Fruit fly (Drosophila melanogaster) whole organism, embryonic: ENCODE measurements around the gene smal.

Experiments used
- CG12104 ChIP-seq: fragments of 200-800 bp; sonication (Bioruptor generic); optimal IDR thresholded peaks from 3 replicates; lab custom pipeline; 2016; ENCODE audit warnings: missing biosample characterization, missing genetic modification characterization
- CG3163 ChIP-seq: fragments of 200-800 bp; sonication (Bioruptor generic); optimal IDR thresholded peaks from 3 replicates; lab custom pipeline; 2016; ENCODE audit warnings: missing biosample characterization, missing genetic modification characterization
- CG3838 ChIP-seq: fragments of 200-800 bp; sonication (Bioruptor generic); optimal IDR thresholded peaks from 3 replicates; lab custom pipeline; 2016; ENCODE audit warnings: missing biosample characterization, missing genetic modification characterization
- Hr78 ChIP-seq, 2 experiments: fragments of 200-800 bp in 1 of 2; fragments of >200 bp in 1 of 2; sonication (Bioruptor generic) in 1 of 2; optimal IDR thresholded peaks; 2 replicates each; lab custom pipeline; 2017 to 2019; ENCODE audit warnings: missing biosample characterization in 2 of 2, missing genetic modification characterization in 2 of 2, mild to moderate bottlenecking in 1 of 2, moderate library complexity in 1 of 2
- Tbp ChIP-seq: fragments of >200 bp; optimal IDR thresholded peaks from 2 replicates; lab custom pipeline; 2018; ENCODE audit warnings: missing biosample characterization, missing genetic modification characterization
- lab ChIP-seq: fragments of 200-800 bp; sonication (Bioruptor generic); optimal IDR thresholded peaks from 3 replicates; lab custom pipeline; 2017; ENCODE audit warnings: missing biosample characterization, missing genetic modification characterization, mild to moderate bottlenecking, moderate library complexity, missing genetic modification reagents
- maf-S ChIP-seq: fragments of 200-800 bp; sonication (Bioruptor generic); optimal IDR thresholded peaks from 2 replicates; lab custom pipeline; 2016; ENCODE audit warnings: missing biosample characterization, missing genetic modification characterization
- nerfin-1 ChIP-seq: fragments of 200-800 bp; sonication (Bioruptor generic); optimal IDR thresholded peaks from 3 replicates; lab custom pipeline; 2019; ENCODE audit warnings: missing biosample characterization, mild to moderate bottlenecking, missing genetic modification characterization, moderate library complexity
- psq ChIP-seq: fragments of 200-800 bp; sonication (Bioruptor generic); optimal IDR thresholded peaks from 2 replicates; lab custom pipeline; 2017; ENCODE audit warnings: missing biosample characterization, missing genetic modification characterization

DNA sequence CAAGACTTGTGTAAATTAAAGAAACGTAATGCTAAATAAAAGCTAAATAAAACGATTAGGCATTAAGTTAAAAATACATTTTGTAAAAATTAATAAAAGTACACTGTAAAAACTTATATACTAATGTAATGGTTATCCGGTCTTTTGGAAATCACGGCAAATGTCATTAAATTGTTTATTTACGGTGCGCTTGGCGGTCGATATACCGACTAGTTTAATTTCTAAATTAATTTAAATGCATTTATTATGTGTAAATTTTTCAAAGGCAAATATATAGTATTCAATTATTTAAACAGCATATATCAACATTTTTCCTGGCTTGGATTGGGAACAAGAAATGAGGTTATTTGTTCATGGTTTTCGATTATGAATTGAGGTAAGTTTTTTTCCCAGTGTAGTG is 31.9 kb downstream of the smal start:
- no peak for TF ChIP-seq Hr78 (GFP tag; optimal IDR thresholded peaks at IDR 0.05; lab: Kevin White, UChicago)
- TF ChIP-seq CG12104 = no peak
- no peak for TF ChIP-seq psq (GFP tag; lab: Kevin White, UChicago)
- TF ChIP-seq CG3838 (GFP tag; lab: Kevin White, UChicago) = no peak
- TF ChIP-seq nerfin-1 (tag; lab: Kevin White, UChicago) = no peak
- TF ChIP-seq maf-S (GFP tag; lab: Kevin White, UChicago) = no peak
- no peak for TF ChIP-seq CG3163 (GFP tag; lab: Kevin White, UChicago)
- TF ChIP-seq Tbp (GFP tag; lab: Kevin White, UChicago) = no peak
- TF ChIP-seq lab (GFP tag; lab: Kevin White, UChicago) = no peak
